Worm (Caenorhabditis elegans) whole organism, late embryonic: ENCODE data around the gene C06G4.4.

Experiments used
- ama-1 ChIP-seq: fragments of 150-350 bp; optimal IDR thresholded peaks from 2 replicates; lab custom pipeline; 2014
- ceh-34 ChIP-seq: sonication (generic microtip); optimal IDR thresholded peaks from 2 replicates; lab custom pipeline; 2016; ENCODE audit warnings: mild to moderate bottlenecking, missing genetic modification characterization, missing compliant biosample characterization
- ceh-45 ChIP-seq: fragments of 200-800 bp; sonication (Bioruptor generic); IDR thresholded peaks from 2 replicates; pipeline ENCODE4 v1.3.6; 2022; ENCODE audit warnings: missing genetic modification reagents, missing genetic modification characterization, missing compliant biosample characterization
- nhr-11 ChIP-seq: fragments of 150-350 bp; optimal IDR thresholded peaks from 2 replicates; lab custom pipeline; 2014; ENCODE audit warnings: missing biosample characterization, missing genetic modification characterization
- pax-1 ChIP-seq: fragments of 150-350 bp; optimal IDR thresholded peaks from 2 replicates; lab custom pipeline; 2014; ENCODE audit warnings: missing biosample characterization, missing genetic modification characterization
- pha-4 ChIP-seq: fragments of 150-350 bp; optimal IDR thresholded peaks from 2 replicates; lab custom pipeline; 2018; ENCODE audit warnings: missing biosample characterization, missing genetic modification reagents, missing genetic modification characterization
- pqm-1 ChIP-seq: sonication (generic microtip); optimal IDR thresholded peaks from 2 replicates; lab custom pipeline; 2016; ENCODE audit warnings: missing genetic modification characterization, missing compliant biosample characterization
- tbx-2 ChIP-seq: sonication (generic microtip); optimal IDR thresholded peaks from 2 replicates; lab custom pipeline; 2016; ENCODE audit warnings: missing genetic modification characterization, missing compliant biosample characterization

ce11 chrIII:8009769-8010168 is 32.2 kb upstream of the C06G4.4 start, which contains the start of gene cit-1.1:
- no peak for TF ChIP-seq nhr-11 (tag; lab: Kevin White, UChicago)
- no peak for TF ChIP-seq pha-4
- no peak for TF ChIP-seq ama-1 (lab: Kevin White, UChicago)
- no peak for TF ChIP-seq pax-1
- no peak for TF ChIP-seq ceh-45 (GFP tag; lab: Robert Waterston, UW)
- TF ChIP-seq pqm-1 (tag; lab: Kevin White, UChicago): no peak
- no peak for TF ChIP-seq ceh-34 (tag; lab: Kevin White, UChicago)
- no peak for TF ChIP-seq tbx-2 (tag; lab: Kevin White, UChicago)
